Fruit fly (Drosophila melanogaster) whole organism, embryonic: ENCODE data around the gene Mer.

Experiments
- ATbp ChIP-seq: fragments of 200-800 bp; sonication (Bioruptor generic); optimal IDR thresholded peaks from 2 replicates; lab custom pipeline; 2017; ENCODE audit warnings: missing biosample characterization, mild to moderate bottlenecking, missing genetic modification characterization, missing genetic modification reagents
- CG10543 ChIP-seq: fragments of 200-800 bp; sonication (Bioruptor generic); optimal IDR thresholded peaks from 3 replicates; lab custom pipeline; 2017; ENCODE audit warnings: missing biosample characterization, mild to moderate bottlenecking, missing genetic modification characterization, moderate library complexity
- CG11456 ChIP-seq: fragments of 200-800 bp; sonication (Bioruptor generic); IDR thresholded peaks from 3 replicates; pipeline ENCODE4 v1.3.6; 2022; ENCODE audit warnings: missing biosample characterization, missing genetic modification characterization
- CG11696 ChIP-seq: fragments of 200-800 bp; sonication (Bioruptor generic); IDR thresholded peaks from 2 replicates; pipeline ENCODE4 v1.3.6; 2022; ENCODE audit warnings: missing biosample characterization, missing genetic modification characterization
- CG12155 ChIP-seq: fragments of 200-800 bp; sonication (Bioruptor generic); optimal IDR thresholded peaks from 3 replicates; lab custom pipeline; 2016; ENCODE audit warnings: missing biosample characterization, missing genetic modification characterization
- CG12391 ChIP-seq: fragments of 200-800 bp; sonication (Bioruptor generic); optimal IDR thresholded peaks from 3 replicates; lab custom pipeline; 2018; ENCODE audit warnings: missing biosample characterization, mild to moderate bottlenecking, missing genetic modification characterization, moderate library complexity
- CG15011 ChIP-seq: fragments of 200-800 bp; sonication (Bioruptor generic); optimal IDR thresholded peaks from 3 replicates; lab custom pipeline; 2018; ENCODE audit warnings: missing biosample characterization, mild to moderate bottlenecking, missing genetic modification characterization
- CG15696 ChIP-seq: fragments of 200-800 bp; sonication (Bioruptor generic); optimal IDR thresholded peaks from 2 replicates; lab custom pipeline; 2019; ENCODE audit warnings: missing biosample characterization, mild to moderate bottlenecking, missing genetic modification characterization, moderate library complexity
- CG16863 ChIP-seq: fragments of 200-800 bp; sonication (Bioruptor generic); optimal IDR thresholded peaks from 3 replicates; lab custom pipeline; 2016; ENCODE audit warnings: missing biosample characterization, missing genetic modification characterization
- CG17568 ChIP-seq: fragments of 200-800 bp; sonication (Bioruptor generic); optimal IDR thresholded peaks from 2 replicates; lab custom pipeline; 2018; ENCODE audit warnings: missing biosample characterization, mild to moderate bottlenecking, missing genetic modification characterization, moderate library complexity
- CG2199 ChIP-seq: fragments of 200-800 bp; sonication (Bioruptor generic); IDR thresholded peaks from 3 replicates; pipeline ENCODE4 v1.3.6; 2022; ENCODE audit warnings: missing biosample characterization, missing genetic modification characterization
- CG2202 ChIP-seq: fragments of 200-800 bp; sonication (Bioruptor generic); optimal IDR thresholded peaks from 2 replicates; lab custom pipeline; 2018; ENCODE audit warnings: missing biosample characterization, mild to moderate bottlenecking, missing genetic modification characterization
- CG2712 ChIP-seq: fragments of 200-800 bp; optimal IDR thresholded peaks from 3 replicates; lab custom pipeline; 2019; ENCODE audit warnings: missing biosample characterization, mild to moderate bottlenecking, missing genetic modification characterization, moderate library complexity
- CG31365 ChIP-seq: fragments of 200-800 bp; sonication (Bioruptor generic); optimal IDR thresholded peaks from 2 replicates; lab custom pipeline; 2018; ENCODE audit warnings: missing biosample characterization, mild to moderate bottlenecking, missing genetic modification characterization
- CG33557 ChIP-seq: fragments of 200-800 bp; sonication (Bioruptor generic); optimal IDR thresholded peaks from 2 replicates; lab custom pipeline; 2019; ENCODE audit warnings: missing biosample characterization, mild to moderate bottlenecking, missing genetic modification characterization, moderate library complexity
- CG4617 ChIP-seq: fragments of 200-800 bp; sonication (Bioruptor generic); optimal IDR thresholded peaks from 3 replicates; lab custom pipeline; 2016; ENCODE audit warnings: missing biosample characterization, missing genetic modification characterization, borderline replicate concordance
- CG7745 ChIP-seq: fragments of 200-800 bp; sonication (Bioruptor generic); optimal IDR thresholded peaks from 2 replicates; lab custom pipeline; 2018; ENCODE audit warnings: missing biosample characterization, mild to moderate bottlenecking, missing genetic modification characterization, moderate library complexity
- CG8478 ChIP-seq: fragments of >200 bp; optimal IDR thresholded peaks from 2 replicates; lab custom pipeline; 2018
- CG9215 ChIP-seq: fragments of 200-800 bp; sonication (Bioruptor generic); IDR thresholded peaks from 2 replicates; pipeline ENCODE4 v1.3.6; 2022; ENCODE audit warnings: missing biosample characterization, missing genetic modification characterization
- Elba2 ChIP-seq: fragments of 200-800 bp; sonication (Bioruptor generic); optimal IDR thresholded peaks from 3 replicates; lab custom pipeline; 2016; ENCODE audit warnings: missing biosample characterization, missing genetic modification characterization
- GATAe ChIP-seq: fragments of 200-800 bp; sonication (Bioruptor generic); conservative IDR thresholded peaks from 2 replicates; pipeline ENCODE4 v1.3.6; 2022; ENCODE audit warnings: missing biosample characterization, missing genetic modification characterization
- HLHmδ ChIP-seq: fragments of 200-800 bp; sonication (Bioruptor generic); optimal IDR thresholded peaks from 2 replicates; lab custom pipeline; 2018; ENCODE audit warnings: missing biosample characterization, mild to moderate bottlenecking, missing genetic modification characterization, moderate library complexity
- Hr51 ChIP-seq, 2 experiments: fragments of 200-800 bp; sonication (Bioruptor generic); optimal IDR thresholded peaks; 2 replicates in 1 of 2; 3 replicates in 1 of 2; lab custom pipeline; 2016 to 2018; ENCODE audit warnings: missing biosample characterization in 2 of 2, missing genetic modification characterization in 2 of 2, mild to moderate bottlenecking in 1 of 2, moderate library complexity in 1 of 2
- Max ChIP-seq: fragments of 200-800 bp; sonication (Bioruptor generic); optimal IDR thresholded peaks from 2 replicates; lab custom pipeline; 2016; ENCODE audit warnings: missing biosample characterization, mild to moderate bottlenecking, missing genetic modification characterization
- Med ChIP-seq: fragments of 200-800 bp; sonication (Bioruptor generic); peaks from one replicate; lab custom pipeline; 2016; ENCODE audit warnings: missing biosample characterization, missing genetic modification characterization, mild to moderate bottlenecking, inconsistent platforms, moderate library complexity
- NK7.1 ChIP-seq: fragments of 200-800 bp; sonication (Bioruptor generic); optimal IDR thresholded peaks from 3 replicates; lab custom pipeline; 2016; ENCODE audit warnings: missing biosample characterization, missing genetic modification characterization
- Nf-YB ChIP-seq: fragments of 200-800 bp; sonication (Bioruptor generic); optimal IDR thresholded peaks from 3 replicates; lab custom pipeline; 2019; ENCODE audit warnings: missing biosample characterization, mild to moderate bottlenecking, missing genetic modification characterization, moderate library complexity
- Nf-YC ChIP-seq: fragments of 200-800 bp; optimal IDR thresholded peaks from 3 replicates; lab custom pipeline; 2019; ENCODE audit warnings: missing biosample characterization, mild to moderate bottlenecking, missing genetic modification characterization, moderate library complexity
- Rfx ChIP-seq: fragments of 200-800 bp; sonication (Bioruptor generic); IDR thresholded peaks from 2 replicates; pipeline ENCODE4 v1.3.6; 2022; ENCODE audit warnings: missing biosample characterization, missing genetic modification characterization
- YL-1 ChIP-seq: fragments of 200-800 bp; sonication (Bioruptor generic); optimal IDR thresholded peaks from 3 replicates; lab custom pipeline; 2017; ENCODE audit warnings: missing biosample characterization, mild to moderate bottlenecking, missing genetic modification characterization
- ara ChIP-seq: fragments of 200-800 bp; sonication (Bioruptor generic); IDR thresholded peaks from 2 replicates; pipeline ENCODE4 v1.3.6; 2022; ENCODE audit warnings: missing biosample characterization, missing genetic modification characterization
- cg ChIP-seq: fragments of 200-800 bp; sonication (Bioruptor generic); optimal IDR thresholded peaks from 3 replicates; lab custom pipeline; 2019; ENCODE audit warnings: missing biosample characterization, mild to moderate bottlenecking, missing genetic modification characterization, moderate library complexity
- chinmo ChIP-seq: fragments of 200-800 bp; sonication (Bioruptor generic); IDR thresholded peaks from 4 replicates; pipeline ENCODE4 v1.3.6; 2022; ENCODE audit warnings: missing biosample characterization, missing genetic modification characterization; ENCODE audit not compliant: partially characterized antibody
- ci ChIP-seq: fragments of 200-800 bp; sonication (Bioruptor generic); IDR thresholded peaks from 3 replicates; pipeline ENCODE4 v1.3.6; 2022; ENCODE audit warnings: missing biosample characterization, missing genetic modification characterization
- crol ChIP-seq: fragments of 200-800 bp; sonication (Bioruptor generic); IDR thresholded peaks from 2 replicates; pipeline ENCODE4 v1.3.6; 2022; ENCODE audit warnings: missing biosample characterization, missing genetic modification characterization
- dmrt11E ChIP-seq: fragments of 200-800 bp; sonication (Bioruptor generic); optimal IDR thresholded peaks from 3 replicates; lab custom pipeline; 2018; ENCODE audit warnings: missing biosample characterization, mild to moderate bottlenecking, missing genetic modification characterization, moderate library complexity
- ewg ChIP-seq: fragments of 200-800 bp; sonication (Bioruptor generic); optimal IDR thresholded peaks from 3 replicates; lab custom pipeline; 2017; ENCODE audit warnings: mild to moderate bottlenecking, missing biosample characterization, missing genetic modification reagents, missing genetic modification characterization
- insv ChIP-seq, 2 experiments: fragments of 200-800 bp; sonication (Bioruptor generic); optimal IDR thresholded peaks; 3 replicates each; lab custom pipeline; 2016 to 2018; ENCODE audit warnings: missing biosample characterization in 2 of 2, missing genetic modification characterization in 2 of 2
- jumu ChIP-seq: fragments of 200-800 bp; sonication (Bioruptor generic); optimal IDR thresholded peaks from 3 replicates; lab custom pipeline; 2016; ENCODE audit warnings: missing biosample characterization, missing genetic modification characterization
- lov ChIP-seq, 2 experiments: fragments of 200-800 bp in 1 of 2; fragments of >200 bp in 1 of 2; sonication (Bioruptor generic) in 1 of 2; IDR thresholded peaks in 1 of 2; optimal IDR thresholded peaks in 1 of 2; 2 replicates in 1 of 2; 3 replicates in 1 of 2; pipeline versions ENCODE4 v1.3.6 to Lab custom; 2017 to 2022; ENCODE audit warnings: missing biosample characterization in 1 of 2, missing genetic modification characterization in 1 of 2
- nom ChIP-seq: fragments of 200-800 bp; sonication (Bioruptor generic); optimal IDR thresholded peaks from 2 replicates; lab custom pipeline; 2017; ENCODE audit warnings: missing biosample characterization, missing genetic modification characterization, mild to moderate bottlenecking, moderate library complexity, missing genetic modification reagents
- psq ChIP-seq: fragments of 200-800 bp; sonication (Bioruptor generic); optimal IDR thresholded peaks from 2 replicates; lab custom pipeline; 2017; ENCODE audit warnings: missing biosample characterization, missing genetic modification characterization
- sens ChIP-seq: fragments of 200-800 bp; sonication (Bioruptor generic); peaks from one replicate; lab custom pipeline; 2016; ENCODE audit warnings: missing biosample characterization, missing genetic modification characterization
- slou ChIP-seq: fragments of 200-800 bp; sonication (Bioruptor generic); optimal IDR thresholded peaks from 3 replicates; lab custom pipeline; 2016; ENCODE audit warnings: missing biosample characterization, missing genetic modification characterization
- sqz ChIP-seq: fragments of 200-800 bp; sonication (Bioruptor generic); optimal IDR thresholded peaks from 3 replicates; lab custom pipeline; 2018; ENCODE audit warnings: missing biosample characterization, mild to moderate bottlenecking, missing genetic modification characterization
- tgo ChIP-seq: fragments of 200-800 bp; sonication (Bioruptor generic); IDR thresholded peaks from 3 replicates; pipeline ENCODE4 v1.3.6; 2022; ENCODE audit warnings: missing biosample characterization, missing genetic modification characterization
- wek ChIP-seq: fragments of 200-800 bp; sonication (Bioruptor generic); optimal IDR thresholded peaks from 3 replicates; lab custom pipeline; 2018; ENCODE audit warnings: missing biosample characterization, mild to moderate bottlenecking, missing genetic modification characterization, moderate library complexity
- zfh1 ChIP-seq: fragments of 200-800 bp; sonication (Bioruptor generic); IDR thresholded peaks from 3 replicates; pipeline ENCODE4 v1.3.6; 2022; ENCODE audit warnings: missing biosample characterization, missing genetic modification characterization

Mer gene

dm6 chrX:19697255-19697877 is 4.1 kb upstream of the Mer start:
- peak; percentile 52 for TF ChIP-seq CG12155 (GFP tag; lab: Kevin White, UChicago)
- peak; percentile 23 for TF ChIP-seq ATbp (GFP tag; lab: Kevin White, UChicago)
- TF ChIP-seq CG9215: no peak
- no peak for TF ChIP-seq CG12391 (tag; lab: Kevin White, UChicago)
- peak; percentile 20; the same call in 1 of the 2 replicates for TF ChIP-seq Rfx (GFP tag; lab: Robert Waterston, UW)
- no peak for TF ChIP-seq CG7745 (tag; lab: Kevin White, UChicago)
- TF ChIP-seq ci (GFP tag; lab: Robert Waterston, UW): peak; percentile 56; the same call in 1 of the 3 replicates
- peak; percentile 3 for TF ChIP-seq CG2712
- peak; percentile 92 for TF ChIP-seq CG8478
- TF ChIP-seq CG4617 (GFP tag; lab: Kevin White, UChicago): peak; percentile 17
- TF ChIP-seq Nf-YB: peak; percentile 83
- TF ChIP-seq Elba2: peak; percentile 76
- peak in 1 of 2 experiments; percentile 11 for TF ChIP-seq Hr51 (GFP tag; optimal IDR thresholded peaks at IDR 0.05; lab: Kevin White, UChicago)
- TF ChIP-seq CG15011 (GFP tag; lab: Kevin White, UChicago): no peak
- TF ChIP-seq CG33557: peak; percentile 17
- peak; percentile 39 for TF ChIP-seq HLHmδ (GFP tag; lab: Kevin White, UChicago)
- TF ChIP-seq CG2202 (tag; lab: Kevin White, UChicago): no peak
- peak; percentile 42 for TF ChIP-seq CG10543 (GFP tag; lab: Kevin White, UChicago)
- TF ChIP-seq dmrt11E: peak; percentile 18
- 0 out of 3 replicates have a peak, but pooled peaks have one; percentile 15 for TF ChIP-seq CG2199 (GFP tag; lab: Robert Waterston, UW)
- TF ChIP-seq CG31365 (tag; lab: Kevin White, UChicago): no peak
- peak; percentile 74 for TF ChIP-seq crol (GFP tag; lab: Robert Waterston, UW)
- TF ChIP-seq sens: peak; percentile 19
- 0 out of 4 replicates have a peak, but pooled peaks have one; percentile 61 for TF ChIP-seq chinmo
- no peak for TF ChIP-seq CG11696 (GFP tag; lab: Robert Waterston, UW)
- peak; percentile 57 for TF ChIP-seq nom
- no peak for TF ChIP-seq slou (GFP tag; lab: Kevin White, UChicago)
- peak; percentile 21; the same call in 1 of the 2 replicates for TF ChIP-seq ara (GFP tag; lab: Robert Waterston, UW)
- TF ChIP-seq Max (GFP tag; lab: Kevin White, UChicago): no peak
- no peak for TF ChIP-seq CG17568 (GFP tag; lab: Kevin White, UChicago)
- TF ChIP-seq insv (GFP tag; optimal IDR thresholded peaks at IDR 0.05; lab: Kevin White, UChicago): peak; percentile 65 to 93
- TF ChIP-seq CG11456 (GFP tag; lab: Robert Waterston, UW): 0 out of 3 replicates have a peak, but pooled peaks have one; percentile 22
- TF ChIP-seq GATAe (GFP tag; lab: Robert Waterston, UW): 0 out of 2 replicates have a peak, but pooled peaks have one; percentile 22
- TF ChIP-seq sqz: no peak
- peak; percentile 98 for TF ChIP-seq cg (GFP tag; lab: Kevin White, UChicago)
- TF ChIP-seq CG16863 (GFP tag; lab: Kevin White, UChicago): peak; percentile 1
- no peak for TF ChIP-seq tgo (GFP tag; lab: Robert Waterston, UW)
- no peak for TF ChIP-seq lov (optimal IDR thresholded peaks at IDR 0.05; lab: Kevin White, UChicago)
- TF ChIP-seq lov (GFP tag; IDR thresholded peaks at IDR 0.05; lab: Robert Waterston, UW): no peak
- TF ChIP-seq wek (GFP tag; lab: Kevin White, UChicago): peak; percentile 40
- peak; percentile 24 for TF ChIP-seq jumu
- peak; percentile 61 for TF ChIP-seq Med (GFP tag; lab: Kevin White, UChicago)
- TF ChIP-seq ewg (GFP tag; lab: Kevin White, UChicago): peak; percentile 25
- TF ChIP-seq YL-1 (GFP tag; lab: Kevin White, UChicago): peak; percentile 37
- no peak for TF ChIP-seq NK7.1 (GFP tag; lab: Kevin White, UChicago)
- peak; percentile 93 for TF ChIP-seq Nf-YC (tag; lab: Kevin White, UChicago)
- TF ChIP-seq psq (GFP tag; lab: Kevin White, UChicago): peak; percentile 2
- peak; percentile 44 for TF ChIP-seq CG15696 (tag; lab: Kevin White, UChicago)
- 0 out of 3 replicates have a peak, but pooled peaks have one; percentile 27 for TF ChIP-seq zfh1
